Worm (Caenorhabditis elegans): ENCODE results near the gene srh-20.

srh-20 gene

ce11 chrV:4944219-4944618, 19.5 kb downstream of the srh-20 start, which contains the start of gene str-211:
str-211 (minus strand) TSS chrV:4944319.
- TF ChIP-seq ets-4 (GFP tag; optimal IDR thresholded peaks at IDR 0.05) = no peak
- no peak for TF ChIP-seq rec-8 (tag; optimal IDR thresholded peaks at IDR 0.05)
- TF ChIP-seq pbrm-1 (GFP tag; IDR thresholded peaks at IDR 0.05) = no peak
- TF ChIP-seq ceh-58 (GFP tag; IDR thresholded peaks at IDR 0.05) = no peak
- no peak for TF ChIP-seq K12H6.12 (tag; optimal IDR thresholded peaks at IDR 0.05)
- TF ChIP-seq ceh-79 (tag; optimal IDR thresholded peaks at IDR 0.05) = no peak
- no peak for TF ChIP-seq mes-4 (tag; optimal IDR thresholded peaks at IDR 0.05)
- no peak for TF ChIP-seq F33H1.4 (GFP tag; IDR thresholded peaks at IDR 0.05)
- TF ChIP-seq snpc-1.3 (tag; optimal IDR thresholded peaks at IDR 0.05; ENCODE audit: insufficient read depth) = no peak
- TF ChIP-seq nhr-80 (tag; optimal IDR thresholded peaks at IDR 0.05) = no peak
- TF ChIP-seq lag-1 (GFP tag; IDR thresholded peaks at IDR 0.05) = no peak
- no peak for TF ChIP-seq T26A5.8 (tag; optimal IDR thresholded peaks at IDR 0.05)
- TF ChIP-seq B0336.3 (GFP tag; IDR thresholded peaks at IDR 0.05) = no peak
- TF ChIP-seq egl-18 (GFP tag; IDR thresholded peaks at IDR 0.05) = no peak
- TF ChIP-seq nfyb-1 (GFP tag; IDR thresholded peaks at IDR 0.05) = no peak
- no peak for TF ChIP-seq somi-1 (GFP tag; optimal IDR thresholded peaks at IDR 0.05)
- TF ChIP-seq dpl-1 (GFP tag; optimal IDR thresholded peaks at IDR 0.05) = no peak
- no peak for TF ChIP-seq madf-8 (GFP tag; conservative IDR thresholded peaks at IDR 0.05)
- TF ChIP-seq zfh-2 (GFP tag; conservative IDR thresholded peaks at IDR 0.05) = no peak
- no peak for TF ChIP-seq F23B12.7 (tag; optimal IDR thresholded peaks at IDR 0.05; ENCODE audit: insufficient read depth)

ce11 chrV:4948635-4949034, 23.9 kb downstream of the srh-20 start, which contains the start of gene str-209:
str-209 (plus strand) TSS chrV:4948935.
- TF ChIP-seq K12H6.12 (tag; optimal IDR thresholded peaks at IDR 0.05) (no peak), ztf-26 (tag; optimal IDR thresholded peaks at IDR 0.05) (no peak)

ce11 chrV:4951434-4951833, 26.7 kb downstream of the srh-20 start, which contains the start of gene str-207:
str-207 (plus strand) TSS chrV:4951734.
- TF ChIP-seq madf-3 (GFP tag; IDR thresholded peaks at IDR 0.05) (no peak), F49E8.2 (tag; optimal IDR thresholded peaks at IDR 0.05; ENCODE audit: insufficient read depth) (no peak), F55B11.4 (tag; optimal IDR thresholded peaks at IDR 0.05; ENCODE audit: borderline replicate concordance, insufficient read depth) (no peak), dpff-1 (tag; optimal IDR thresholded peaks at IDR 0.05) (no peak), egrh-3 (GFP tag; IDR thresholded peaks at IDR 0.05) (no peak), lsy-27 (tag; optimal IDR thresholded peaks at IDR 0.05; ENCODE audit: borderline replicate concordance, insufficient read depth) (no peak), ceh-79 (tag; optimal IDR thresholded peaks at IDR 0.05) (no peak), efl-1 (GFP tag; optimal IDR thresholded peaks at IDR 0.05) (no peak), rcor-1 (GFP tag; IDR thresholded peaks at IDR 0.05) (no peak), Y56A3A.18 (GFP tag; IDR thresholded peaks at IDR 0.05) (no peak), ztf-22 (GFP tag; optimal IDR thresholded peaks at IDR 0.05) (no peak), bed-1 (GFP tag; IDR thresholded peaks at IDR 0.05) (no peak)

DNA sequence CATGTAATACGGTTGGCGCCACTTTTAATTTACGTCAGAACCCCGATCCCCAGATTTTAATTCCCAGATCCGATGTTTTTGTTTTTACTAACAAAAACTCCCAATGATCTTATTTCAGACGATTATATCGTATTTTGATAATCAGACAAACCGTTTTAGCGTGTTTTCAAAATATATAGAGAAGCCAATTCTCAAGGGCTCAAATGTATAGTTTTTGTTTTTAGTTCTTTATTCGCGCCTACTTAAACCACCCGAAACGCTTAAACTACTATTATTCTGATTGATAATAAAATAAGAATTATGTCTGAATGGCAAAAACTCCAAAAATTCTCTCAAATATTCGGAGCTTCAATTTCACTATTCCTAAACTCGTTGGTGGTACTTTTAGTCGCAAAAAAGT, 31.8 kb downstream of the srh-20 start, which contains the start of gene str-208:
Gene str-208 (plus strand): TSS at position 301 of the 400 bp plus-strand sequence.
- TF ChIP-seq ztf-22 (GFP tag; optimal IDR thresholded peaks at IDR 0.05) (no peak), cebp-1 (GFP tag; IDR thresholded peaks at IDR 0.05) (no peak), cebp-1 (tag; optimal IDR thresholded peaks at IDR 0.05) (no peak), F37B4.10 (GFP tag; IDR thresholded peaks at IDR 0.05) (no peak)

Measured in whole organism, young adult.